Worm (Caenorhabditis elegans) whole organism, young adult: Measurements from ENCODE around the gene hyl-1.

Source experiments
- B0336.3 ChIP-seq: fragments of 200-800 bp; sonication (Bioruptor generic); IDR thresholded peaks from 2 replicates; pipeline ENCODE4 v1.3.6; 2022; ENCODE audit warnings: missing genetic modification characterization, missing compliant biosample characterization
- F33H1.4 ChIP-seq: fragments of 200-800 bp; sonication (Bioruptor generic); IDR thresholded peaks from 2 replicates; pipeline ENCODE4 v1.3.6; 2022; ENCODE audit warnings: missing genetic modification reagents, missing genetic modification characterization, missing compliant biosample characterization
- F52B5.7 ChIP-seq: sonication (generic microtip); optimal IDR thresholded peaks from 2 replicates; lab custom pipeline; 2016; ENCODE audit warnings: mild to moderate bottlenecking, missing genetic modification characterization, missing compliant biosample characterization
- F55B11.4 ChIP-seq: sonication (generic microtip); optimal IDR thresholded peaks from 2 replicates; lab custom pipeline; 2016; ENCODE audit warnings: missing compliant biosample characterization, missing genetic modification characterization, borderline replicate concordance; ENCODE audit not compliant: insufficient read depth
- F57A8.1 ChIP-seq: fragments of 200-800 bp; sonication (Bioruptor generic); optimal IDR thresholded peaks from 2 replicates; lab custom pipeline; 2018; ENCODE audit warnings: mild to moderate bottlenecking, missing genetic modification characterization, moderate library complexity, missing compliant biosample characterization
- T26A5.8 ChIP-seq: sonication (generic microtip); optimal IDR thresholded peaks from 2 replicates; lab custom pipeline; 2016; ENCODE audit warnings: missing genetic modification characterization, missing compliant biosample characterization
- Y95B8A.8 ChIP-seq: fragments of 200-800 bp; sonication (Bioruptor generic); IDR thresholded peaks from 2 replicates; pipeline ENCODE4 v1.3.6; 2022; ENCODE audit warnings: missing genetic modification reagents, missing genetic modification characterization, missing compliant biosample characterization
- ama-1 ChIP-seq, 3 experiments: fragments of 150-350 bp in 1 of 3; sonication (generic microtip) in 2 of 3; optimal IDR thresholded peaks; 2 replicates each; lab custom pipeline; 2014 to 2018; ENCODE audit warnings: missing biosample characterization in 2 of 3, missing genetic modification characterization in 2 of 3, missing genetic modification reagents in 2 of 3
- aptf-3 ChIP-seq: fragments of 200-800 bp; sonication (Bioruptor generic); IDR thresholded peaks from 2 replicates; pipeline ENCODE4 v1.3.6; 2022; ENCODE audit warnings: missing genetic modification characterization, missing compliant biosample characterization
- athp-1 ChIP-seq: sonication (generic microtip); optimal IDR thresholded peaks from 2 replicates; lab custom pipeline; 2017; ENCODE audit warnings: mild to moderate bottlenecking, missing genetic modification characterization, missing compliant biosample characterization
- attf-3 ChIP-seq: fragments of 200-800 bp; sonication (Bioruptor generic); conservative IDR thresholded peaks from 2 replicates; pipeline ENCODE4 v1.3.6; 2022; ENCODE audit warnings: missing genetic modification reagents, missing genetic modification characterization, missing compliant biosample characterization
- bed-1 ChIP-seq: fragments of 200-800 bp; sonication (Bioruptor generic); IDR thresholded peaks from 2 replicates; pipeline ENCODE4 v1.3.6; 2022; ENCODE audit warnings: missing genetic modification reagents, missing genetic modification characterization, missing compliant biosample characterization
- ceh-27 ChIP-seq: fragments of 200-800 bp; sonication (Bioruptor generic); optimal IDR thresholded peaks from 2 replicates; lab custom pipeline; 2018; ENCODE audit warnings: mild to moderate bottlenecking, missing genetic modification characterization, moderate library complexity, missing compliant biosample characterization
- die-1 ChIP-seq: sonication (generic microtip); optimal IDR thresholded peaks from 2 replicates; lab custom pipeline; 2016; ENCODE audit warnings: missing genotype, mild to moderate bottlenecking, missing genetic modification characterization, missing compliant biosample characterization
- dox-1 ChIP-seq: fragments of 200-800 bp; sonication (Bioruptor generic); IDR thresholded peaks from 2 replicates; pipeline ENCODE4 v1.3.6; 2022; ENCODE audit warnings: missing genetic modification reagents, missing genetic modification characterization, missing compliant biosample characterization
- dpl-1 ChIP-seq: fragments of 150-350 bp; optimal IDR thresholded peaks from 2 replicates; lab custom pipeline; 2014; ENCODE audit warnings: missing biosample characterization, missing genetic modification reagents, missing genetic modification characterization
- efl-1 ChIP-seq: fragments of 150-350 bp; optimal IDR thresholded peaks from 2 replicates; lab custom pipeline; 2014; ENCODE audit warnings: missing biosample characterization, missing genetic modification reagents, missing genetic modification characterization
- egrh-3 ChIP-seq: fragments of 200-800 bp; sonication (Bioruptor generic); IDR thresholded peaks from 2 replicates; pipeline ENCODE4 v1.3.6; 2022; ENCODE audit warnings: missing genetic modification reagents, missing genetic modification characterization, missing compliant biosample characterization
- gei-17 ChIP-seq: fragments of 200-800 bp; sonication (Bioruptor generic); optimal IDR thresholded peaks from 2 replicates; lab custom pipeline; 2018; ENCODE audit warnings: mild to moderate bottlenecking, missing genetic modification characterization, missing compliant biosample characterization
- hsf-1 ChIP-seq: fragments of 200-800 bp; sonication (Bioruptor generic); IDR thresholded peaks from 2 replicates; pipeline ENCODE4 v1.3.6; 2022; ENCODE audit warnings: missing genetic modification reagents, missing genetic modification characterization, missing compliant biosample characterization
- lag-1 ChIP-seq: fragments of 200-800 bp; sonication (Bioruptor generic); IDR thresholded peaks from 2 replicates; pipeline ENCODE4 v1.3.6; 2022; ENCODE audit warnings: missing genetic modification reagents, missing genetic modification characterization, missing compliant biosample characterization
- lin-26 ChIP-seq: fragments of 200-800 bp; sonication (Bioruptor generic); IDR thresholded peaks from 2 replicates; pipeline ENCODE4 v1.3.6; 2022; ENCODE audit warnings: missing genetic modification reagents, missing genetic modification characterization, missing compliant biosample characterization
- lin-40 ChIP-seq: sonication (generic microtip); optimal IDR thresholded peaks from 2 replicates; lab custom pipeline; 2016; ENCODE audit warnings: missing genetic modification characterization, mild to moderate bottlenecking, missing compliant biosample characterization, missing genotype, missing genetic modification reagents
- madf-6 ChIP-seq: fragments of 200-800 bp; sonication (Bioruptor generic); IDR thresholded peaks from 2 replicates; pipeline ENCODE4 v1.3.6; 2022; ENCODE audit warnings: missing genetic modification reagents, missing genetic modification characterization, missing compliant biosample characterization
- mcd-1 ChIP-seq: fragments of 200-800 bp; sonication (Bioruptor generic); IDR thresholded peaks from 2 replicates; pipeline ENCODE4 v1.3.6; 2022; ENCODE audit warnings: missing genetic modification reagents, missing genetic modification characterization, missing compliant biosample characterization
- nfya-1 ChIP-seq: sonication (generic microtip); optimal IDR thresholded peaks from 2 replicates; lab custom pipeline; 2017; ENCODE audit warnings: antibody characterized with exemption, missing compliant biosample characterization, missing genetic modification characterization, borderline replicate concordance; ENCODE audit not compliant: insufficient read depth
- nhr-179 ChIP-seq: sonication (generic microtip); optimal IDR thresholded peaks from 2 replicates; lab custom pipeline; 2016; ENCODE audit warnings: mild to moderate bottlenecking, missing genetic modification characterization, missing compliant biosample characterization
- nhr-27 ChIP-seq: fragments of 200-800 bp; sonication (Bioruptor generic); optimal IDR thresholded peaks from 2 replicates; lab custom pipeline; 2018; ENCODE audit warnings: mild to moderate bottlenecking, missing genetic modification characterization, moderate library complexity, missing compliant biosample characterization
- pha-4 ChIP-seq: fragments of 150-350 bp; sonication (generic microtip); optimal IDR thresholded peaks from 2 replicates; lab custom pipeline; 2014; ENCODE audit warnings: missing biosample characterization, missing genetic modification reagents, missing genetic modification characterization
- rec-8 ChIP-seq, 2 experiments: sonication (generic microtip); optimal IDR thresholded peaks; 2 replicates each; lab custom pipeline; 2016; ENCODE audit warnings: mild to moderate bottlenecking in 2 of 2, missing genetic modification characterization in 2 of 2, missing genetic modification reagents in 2 of 2, missing genotype in 2 of 2, missing biosample characterization in 1 of 2, missing compliant biosample characterization in 1 of 2, moderate library complexity in 1 of 2
- repo-1 ChIP-seq: sonication (generic microtip); optimal IDR thresholded peaks from 2 replicates; lab custom pipeline; 2017; ENCODE audit warnings: mild to moderate bottlenecking, missing genetic modification characterization, missing compliant biosample characterization
- sea-2 ChIP-seq: fragments of 200-800 bp; sonication (Bioruptor generic); IDR thresholded peaks from 2 replicates; pipeline ENCODE4 v1.3.6; 2022; ENCODE audit warnings: missing genetic modification characterization, missing compliant biosample characterization
- snpc-1.3 ChIP-seq: sonication (generic microtip); optimal IDR thresholded peaks from 2 replicates; lab custom pipeline; 2017; ENCODE audit warnings: missing genetic modification characterization, mild to moderate bottlenecking, missing compliant biosample characterization, antibody characterized with exemption, moderate library complexity, missing genotype, missing genetic modification reagents; ENCODE audit not compliant: insufficient read depth
- snpc-3.4 ChIP-seq: sonication (generic microtip); optimal IDR thresholded peaks from 2 replicates; lab custom pipeline; 2017; ENCODE audit warnings: missing genetic modification characterization, mild to moderate bottlenecking, missing compliant biosample characterization, antibody characterized with exemption, moderate library complexity, missing genotype, missing genetic modification reagents
- somi-1 ChIP-seq: fragments of 200-800 bp; sonication (Bioruptor generic); optimal IDR thresholded peaks from 2 replicates; lab custom pipeline; 2018; ENCODE audit warnings: mild to moderate bottlenecking, missing genetic modification characterization, missing compliant biosample characterization
- tbp1 ChIP-seq: fragments of 200-800 bp; sonication (Bioruptor generic); optimal IDR thresholded peaks from 2 replicates; lab custom pipeline; 2018; ENCODE audit warnings: mild to moderate bottlenecking, missing genetic modification characterization, missing compliant biosample characterization
- tlf-1 ChIP-seq: fragments of 200-800 bp; sonication (Bioruptor generic); optimal IDR thresholded peaks from 2 replicates; lab custom pipeline; 2018; ENCODE audit warnings: mild to moderate bottlenecking, missing genetic modification characterization, missing compliant biosample characterization
- unc-130 ChIP-seq: sonication (generic microtip); optimal IDR thresholded peaks from 2 replicates; lab custom pipeline; 2016; ENCODE audit warnings: missing genetic modification reagents, missing genetic modification characterization, missing compliant biosample characterization
- ztf-25 ChIP-seq: fragments of 200-800 bp; sonication (Bioruptor generic); IDR thresholded peaks from 2 replicates; pipeline ENCODE4 v1.3.6; 2022; ENCODE audit warnings: missing genetic modification reagents, missing genetic modification characterization, missing compliant biosample characterization

The hyl-1 gene

ce11 chrIV:8511056-8511455, 27.9 kb upstream of the hyl-1 start, which contains the start of gene mes-6 (continued):
- TF ChIP-seq tbp1 (peak; percentile 20), ama-1 (optimal IDR thresholded peaks at IDR 0.05; lab: Kevin White, UChicago) (no peak), ama-1 (GFP tag; optimal IDR thresholded peaks at IDR 0.05; lab: Kevin White, UChicago) (no peak), somi-1 (GFP tag; lab: Kevin White, UChicago) (no peak), Y95B8A.8 (GFP tag; lab: Robert Waterston, UW) (peak; percentile 28; the same call in 1 of the 2 replicates), nhr-27 (tag; lab: Kevin White, UChicago) (no peak), lag-1 (GFP tag; lab: Robert Waterston, UW) (no peak), sea-2 (GFP tag; lab: Robert Waterston, UW) (no peak), repo-1 (tag; lab: Kevin White, UChicago) (no peak), gei-17 (GFP tag; lab: Kevin White, UChicago) (no peak), F57A8.1 (no peak), attf-3 (GFP tag; lab: Robert Waterston, UW) (no peak), egrh-3 (no peak), snpc-1.3 (tag; lab: Kevin White, UChicago) (peak; percentile 55), nfya-1 (no peak), madf-6 (GFP tag; lab: Robert Waterston, UW) (peak; percentile 89), pha-4 (tag; lab: Kevin White, UChicago) (no peak), T26A5.8 (no peak), rec-8 (tag; optimal IDR thresholded peaks at IDR 0.05; lab: Kevin White, UChicago) (no peak), tlf-1 (GFP tag; lab: Kevin White, UChicago) (no peak), F55B11.4 (tag; lab: Kevin White, UChicago) (no peak), F52B5.7 (tag; lab: Kevin White, UChicago) (no peak), hsf-1 (no peak), bed-1 (GFP tag; lab: Robert Waterston, UW) (no peak), dox-1 (GFP tag; lab: Robert Waterston, UW) (peak; percentile 51), efl-1 (peak; percentile 92), ztf-25 (GFP tag; lab: Robert Waterston, UW) (no peak), mcd-1 (GFP tag; lab: Robert Waterston, UW) (no peak), ceh-27 (GFP tag; lab: Kevin White, UChicago) (no peak), lin-40 (tag; lab: Kevin White, UChicago) (no peak), unc-130 (GFP tag; lab: Kevin White, UChicago) (peak; percentile 38), dpl-1 (peak; percentile 85)

ce11 chrIV:8512679-8513078, 26.2 kb upstream of the hyl-1 start, which contains the start of gene C09G4.4:
Gene C09G4.4, plus strand, starts transcription at chrIV:8512979.
- TF ChIP-seq F33H1.4 (GFP tag; lab: Robert Waterston, UW) = 0 out of 2 replicates have a peak, but pooled peaks have one; percentile 5
- TF ChIP-seq athp-1 (tag; lab: Kevin White, UChicago) = peak; percentile 9
- TF ChIP-seq lin-26 (GFP tag; lab: Robert Waterston, UW) = 0 out of 2 replicates have a peak, but pooled peaks have one; percentile 56
- no peak for TF ChIP-seq nhr-179 (tag; lab: Kevin White, UChicago)
- no peak for TF ChIP-seq B0336.3 (GFP tag; lab: Robert Waterston, UW)
- no peak for TF ChIP-seq pha-4 (tag; lab: Kevin White, UChicago)
- TF ChIP-seq, all 124 proteins: peak for 3

ce11 chrIV:8513619-8514018, 25.3 kb upstream of the hyl-1 start, which contains the start of gene cks-1:
Gene cks-1, plus strand, starts transcription at chrIV:8513919.
- TF ChIP-seq B0336.3 (GFP tag; lab: Robert Waterston, UW) (0 out of 2 replicates have a peak, but pooled peaks have one; percentile 13), aptf-3 (GFP tag; lab: Robert Waterston, UW) (no peak), snpc-3.4 (tag; lab: Kevin White, UChicago) (peak; percentile 27), die-1 (tag; lab: Kevin White, UChicago) (peak; percentile 26)
